Worm (Caenorhabditis elegans): ENCODE data around the gene C05G5.3.

Gene C05G5.3

ce11 chrX:14708176-14708642 is 43.6 kb downstream of the C05G5.3 start (continued):
- TF ChIP-seq nhr-27 (tag; optimal IDR thresholded peaks at IDR 0.05) (peak; percentile 3), atf-7 (tag; optimal IDR thresholded peaks at IDR 0.05) (peak; percentile 85), nhr-80 (tag; optimal IDR thresholded peaks at IDR 0.05) (peak; percentile 80), gei-17 (GFP tag; optimal IDR thresholded peaks at IDR 0.05) (peak; percentile 82), F33H1.4 (GFP tag; IDR thresholded peaks at IDR 0.05) (no peak), egl-18 (GFP tag; IDR thresholded peaks at IDR 0.05) (peak; percentile 65; the same call in 1 of the 2 replicates), madf-6 (GFP tag; IDR thresholded peaks at IDR 0.05) (0 out of 2 replicates have a peak, but pooled peaks have one; percentile 22), ztf-26 (tag; optimal IDR thresholded peaks at IDR 0.05) (peak; percentile 92), madf-10 (tag; optimal IDR thresholded peaks at IDR 0.05) (peak; percentile 83), B0336.3 (GFP tag; IDR thresholded peaks at IDR 0.05) (peak; percentile 89), lin-26 (GFP tag; IDR thresholded peaks at IDR 0.05) (0 out of 2 replicates have a peak, but pooled peaks have one; percentile 60), F57A8.1 (GFP tag; optimal IDR thresholded peaks at IDR 0.05) (no peak), cebp-1 (GFP tag; IDR thresholded peaks at IDR 0.05) (peak; percentile 68), cebp-1 (tag; optimal IDR thresholded peaks at IDR 0.05) (peak; percentile 90), egl-44 (GFP tag; IDR thresholded peaks at IDR 0.05) (peak; percentile 62; the same call in 1 of the 2 replicates), dpl-1 (GFP tag; optimal IDR thresholded peaks at IDR 0.05) (no peak), ceh-100 (GFP tag; IDR thresholded peaks at IDR 0.05) (peak; percentile 52; the same call in 1 of the 2 replicates), rcor-1 (GFP tag; IDR thresholded peaks at IDR 0.05) (peak; percentile 77), efl-1 (GFP tag; optimal IDR thresholded peaks at IDR 0.05) (no peak), C06A6.2 (GFP tag; conservative IDR thresholded peaks at IDR 0.05) (peak; percentile 89), B0019.2 (GFP tag; conservative IDR thresholded peaks at IDR 0.05) (no peak)

- TF ChIP-seq B0336.3 (GFP tag; IDR thresholded peaks at IDR 0.05) (peak; percentile 36; the same call in 1 of the 2 replicates), madf-6 (GFP tag; IDR thresholded peaks at IDR 0.05) (no peak), dpff-1 (tag; optimal IDR thresholded peaks at IDR 0.05) (no peak), unc-130 (GFP tag; optimal IDR thresholded peaks at IDR 0.05) (no peak), cebp-1 (GFP tag; IDR thresholded peaks at IDR 0.05) (peak; percentile 83), cebp-1 (tag; optimal IDR thresholded peaks at IDR 0.05) (peak; percentile 93), tlf-1 (GFP tag; optimal IDR thresholded peaks at IDR 0.05) (no peak), mxl-1 (tag; optimal IDR thresholded peaks at IDR 0.05) (no peak), ceh-91 (GFP tag; IDR thresholded peaks at IDR 0.05) (no peak), F57A8.1 (GFP tag; optimal IDR thresholded peaks at IDR 0.05) (no peak), T07F8.4 (tag; optimal IDR thresholded peaks at IDR 0.05) (no peak), lin-40 (tag; optimal IDR thresholded peaks at IDR 0.05) (peak; percentile 70), chd-7 (tag; optimal IDR thresholded peaks at IDR 0.05) (peak; percentile 51), mcd-1 (GFP tag; IDR thresholded peaks at IDR 0.05) (peak; percentile 19; the same call in 1 of the 2 replicates), pha-4 (tag; optimal IDR thresholded peaks at IDR 0.05) (peak; percentile 80), ztf-18 (tag; optimal IDR thresholded peaks at IDR 0.05) (no peak), atf-7 (tag; optimal IDR thresholded peaks at IDR 0.05) (peak; percentile 67), lin-54 (GFP tag; optimal IDR thresholded peaks at IDR 0.05) (peak; percentile 39), mel-28 (tag; optimal IDR thresholded peaks at IDR 0.05; ENCODE audit: borderline replicate concordance) (no peak), hmg-20 (GFP tag; IDR thresholded peaks at IDR 0.05) (no peak), hmg-1.2 (GFP tag; IDR thresholded peaks at IDR 0.05) (no peak), zim-3 (tag; optimal IDR thresholded peaks at IDR 0.05) (no peak), zfh-2 (GFP tag; conservative IDR thresholded peaks at IDR 0.05) (peak; percentile 38; the same call in 1 of the 2 replicates), ekl-4 (GFP tag; IDR thresholded peaks at IDR 0.05) (peak; percentile 36; the same call in 1 of the 2 replicates), F49E8.2 (tag; optimal IDR thresholded peaks at IDR 0.05; ENCODE audit: insufficient read depth) (no peak), ztf-25 (GFP tag; IDR thresholded peaks at IDR 0.05) (no peak), egrh-3 (GFP tag; IDR thresholded peaks at IDR 0.05) (no peak), akir-1 (GFP tag; optimal IDR thresholded peaks at IDR 0.05) (no peak), F52B5.7 (tag; optimal IDR thresholded peaks at IDR 0.05) (no peak), nhr-80 (tag; optimal IDR thresholded peaks at IDR 0.05) (peak; percentile 96), Y95B8A.8 (GFP tag; IDR thresholded peaks at IDR 0.05) (no peak), F22D6.2 (tag; optimal IDR thresholded peaks at IDR 0.05) (peak; percentile 14), dox-1 (GFP tag; IDR thresholded peaks at IDR 0.05) (peak; percentile 31; the same call in 1 of the 2 replicates)
Observed at ce11 chrX:14706698-14707285, 45.0 kb downstream of the C05G5.3 start, which contains the start of gene tmem-184. Gene tmem-184 (minus strand): TSS chrX:14706861.
